Fruit fly (Drosophila melanogaster) whole organism, wandering third instar larva: ENCODE measurements around the gene scrib.
A peak's percentile ranks its signal among the peaks of the same experiment; 100 is the strongest.

Source experiments
- CG32264 ChIP-seq: fragments of 200-800 bp; sonication (Bioruptor generic); optimal IDR thresholded peaks from 2 replicates; lab custom pipeline; 2016; ENCODE audit warnings: missing biosample characterization, missing genetic modification characterization
- CG9705 ChIP-seq: fragments of 200-800 bp; sonication (Bioruptor generic); optimal IDR thresholded peaks from 2 replicates; lab custom pipeline; 2018; ENCODE audit warnings: missing biosample characterization, mild to moderate bottlenecking, missing genetic modification characterization
- CrebA ChIP-seq: fragments of 200-800 bp; sonication (Bioruptor generic); optimal IDR thresholded peaks from 2 replicates; lab custom pipeline; 2016; ENCODE audit warnings: missing biosample characterization, mild to moderate bottlenecking, missing genetic modification characterization, borderline replicate concordance
- Dfd ChIP-seq: fragments of >200 bp; optimal IDR thresholded peaks from 2 replicates; lab custom pipeline; 2017; ENCODE audit warnings: missing biosample characterization, missing genetic modification characterization
- Dif ChIP-seq: fragments of 200-275, 200-300 bp; sonication (Bioruptor generic); optimal IDR thresholded peaks from 2 replicates; lab custom pipeline; 2018; ENCODE audit warnings: missing biosample characterization, missing genetic modification characterization; ENCODE audit not compliant: partially characterized antibody
- GATAd ChIP-seq: sonication (Bioruptor generic); optimal IDR thresholded peaks from 2 replicates; lab custom pipeline; 2016; ENCODE audit warnings: missing biosample characterization, missing genetic modification characterization
- HLH106 ChIP-seq: fragments of 200-800 bp; optimal IDR thresholded peaks from 3 replicates; lab custom pipeline; 2019; ENCODE audit warnings: missing biosample characterization, mild to moderate bottlenecking, missing genetic modification characterization, moderate library complexity
- Hnf4 ChIP-seq: fragments of 200-800 bp; sonication (Bioruptor generic); optimal IDR thresholded peaks from 2 replicates; lab custom pipeline; 2016; ENCODE audit warnings: missing biosample characterization, mild to moderate bottlenecking, missing genetic modification characterization
- Jra ChIP-seq: sonication (Bioruptor generic); optimal IDR thresholded peaks from 2 replicates; lab custom pipeline; 2016; ENCODE audit warnings: missing biosample characterization, missing genetic modification characterization
- Mio ChIP-seq: sonication (Bioruptor generic); optimal IDR thresholded peaks from 2 replicates; lab custom pipeline; 2016; ENCODE audit warnings: missing biosample characterization, missing genetic modification characterization
- N ChIP-seq: fragments of >200 bp; optimal IDR thresholded peaks from 2 replicates; lab custom pipeline; 2018; ENCODE audit warnings: missing biosample characterization, missing external identifiers, missing genetic modification characterization
- OdsH ChIP-seq: fragments of 200-800 bp; sonication (Bioruptor generic); optimal IDR thresholded peaks from 2 replicates; lab custom pipeline; 2016; ENCODE audit warnings: missing biosample characterization, mild to moderate bottlenecking, missing genetic modification characterization
- Rel ChIP-seq, 2 experiments: fragments of 200-800 bp; sonication (Bioruptor generic) in 1 of 2; optimal IDR thresholded peaks; 2 replicates in 1 of 2; 3 replicates in 1 of 2; lab custom pipeline; 2016 to 2019; ENCODE audit warnings: mild to moderate bottlenecking in 2 of 2, missing biosample characterization in 2 of 2, missing genetic modification characterization in 2 of 2, moderate library complexity in 1 of 2
- Sp1 ChIP-seq: fragments of 200-800 bp; sonication (Bioruptor generic); optimal IDR thresholded peaks from 3 replicates; lab custom pipeline; 2019; ENCODE audit warnings: missing biosample characterization, mild to moderate bottlenecking, missing genetic modification characterization, moderate library complexity
- Vsx2 ChIP-seq: fragments of 200-300, 225-300 bp; sonication (Bioruptor generic); optimal IDR thresholded peaks from 2 replicates; lab custom pipeline; 2018; ENCODE audit warnings: missing biosample characterization, missing genetic modification characterization; ENCODE audit not compliant: partially characterized antibody
- br ChIP-seq: fragments of 200-800 bp; sonication (Bioruptor generic); optimal IDR thresholded peaks from 2 replicates; lab custom pipeline; 2016; ENCODE audit warnings: missing biosample characterization, missing genetic modification characterization
- brk ChIP-seq: fragments of 200-800 bp; sonication (Bioruptor generic); optimal IDR thresholded peaks from 2 replicates; lab custom pipeline; 2016; ENCODE audit warnings: missing biosample characterization, mild to moderate bottlenecking, missing genetic modification characterization
- dmrt93B ChIP-seq: fragments of 200-800 bp; sonication (Bioruptor generic); optimal IDR thresholded peaks from 2 replicates; lab custom pipeline; 2018; ENCODE audit warnings: missing biosample characterization, mild to moderate bottlenecking, missing genetic modification characterization
- dsf ChIP-seq: sonication (Bioruptor generic); optimal IDR thresholded peaks from 2 replicates; lab custom pipeline; 2016; ENCODE audit warnings: missing biosample characterization, missing genetic modification characterization, borderline replicate concordance
- ey ChIP-seq: fragments of 200-800 bp; sonication (Bioruptor generic); optimal IDR thresholded peaks from 2 replicates; lab custom pipeline; 2016; ENCODE audit warnings: missing biosample characterization, missing genetic modification characterization
- foxo ChIP-seq, 2 experiments: fragments of 200-800 bp; sonication (Bioruptor generic); optimal IDR thresholded peaks; 2 replicates in 1 of 2; 3 replicates in 1 of 2; lab custom pipeline; 2016 to 2017; ENCODE audit warnings: missing biosample characterization in 2 of 2, missing genetic modification characterization in 2 of 2
- fru ChIP-seq: fragments of 200-800 bp; sonication (Bioruptor generic); optimal IDR thresholded peaks from 3 replicates; lab custom pipeline; 2016; ENCODE audit warnings: missing biosample characterization, mild to moderate bottlenecking, missing genetic modification characterization
- h ChIP-seq: fragments of 200-800 bp; sonication (Bioruptor generic); optimal IDR thresholded peaks from 3 replicates; lab custom pipeline; 2016; ENCODE audit warnings: missing biosample characterization, mild to moderate bottlenecking, missing genetic modification characterization
- jim ChIP-seq: fragments of 175-275, 200-325 bp; sonication (Bioruptor generic); optimal IDR thresholded peaks from 2 replicates; lab custom pipeline; 2016; ENCODE audit warnings: missing biosample characterization, mild to moderate bottlenecking, missing genetic modification characterization
- pan ChIP-seq: fragments of >200 bp; optimal IDR thresholded peaks from 2 replicates; lab custom pipeline; 2017
- psq ChIP-seq: fragments of 200-800 bp; sonication (Bioruptor generic); optimal IDR thresholded peaks from 3 replicates; lab custom pipeline; 2017; ENCODE audit warnings: missing biosample characterization, mild to moderate bottlenecking, missing genetic modification characterization, moderate library complexity
- rgr ChIP-seq: fragments of 200-800 bp; sonication (Bioruptor generic); optimal IDR thresholded peaks from 3 replicates; lab custom pipeline; 2016; ENCODE audit warnings: missing biosample characterization, mild to moderate bottlenecking, missing genetic modification characterization
- sage ChIP-seq: fragments of 200-800 bp; sonication (Bioruptor generic); optimal IDR thresholded peaks from 2 replicates; lab custom pipeline; 2016; ENCODE audit warnings: missing biosample characterization, mild to moderate bottlenecking, missing genetic modification characterization
- sv ChIP-seq: fragments of 200-800 bp; sonication (Bioruptor generic); optimal IDR thresholded peaks from 3 replicates; lab custom pipeline; 2016; ENCODE audit warnings: missing biosample characterization, missing genetic modification characterization
- tai ChIP-seq: sonication (Bioruptor generic); optimal IDR thresholded peaks from 2 replicates; lab custom pipeline; 2016; ENCODE audit warnings: missing biosample characterization, missing genetic modification characterization
- usp ChIP-seq: fragments of >200 bp; optimal IDR thresholded peaks from 2 replicates; lab custom pipeline; 2017; ENCODE audit warnings: missing biosample characterization, missing genetic modification characterization
- woc ChIP-seq: sonication (Bioruptor generic); optimal IDR thresholded peaks from 2 replicates; lab custom pipeline; 2016; ENCODE audit warnings: missing biosample characterization, mild to moderate bottlenecking, missing genetic modification characterization

Gene scrib

DNA sequence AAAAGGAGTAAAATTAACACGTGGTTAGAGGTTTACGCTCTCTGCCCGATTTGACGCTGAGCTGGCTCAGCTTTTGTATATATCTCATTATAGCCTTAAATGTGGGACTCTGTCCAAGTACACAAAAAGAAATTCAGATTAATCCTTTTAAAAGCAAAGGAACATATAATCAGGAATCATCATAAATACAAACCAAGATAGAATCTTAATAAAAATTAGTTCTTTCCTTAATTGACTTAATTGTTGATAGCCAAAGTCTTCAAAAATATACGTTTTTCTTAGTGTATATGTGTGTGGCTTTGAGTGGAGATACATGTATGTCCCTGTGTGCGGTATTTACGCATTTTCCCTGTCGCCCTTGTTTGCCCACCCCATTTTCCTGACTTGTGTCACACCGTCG lies 41.9 kb upstream of the scrib start:
- peak; percentile 1 for TF ChIP-seq HLH106 (tag; lab: Kevin White, UChicago)
- no peak for TF ChIP-seq dmrt93B (GFP tag; lab: Kevin White, UChicago)

DNA sequence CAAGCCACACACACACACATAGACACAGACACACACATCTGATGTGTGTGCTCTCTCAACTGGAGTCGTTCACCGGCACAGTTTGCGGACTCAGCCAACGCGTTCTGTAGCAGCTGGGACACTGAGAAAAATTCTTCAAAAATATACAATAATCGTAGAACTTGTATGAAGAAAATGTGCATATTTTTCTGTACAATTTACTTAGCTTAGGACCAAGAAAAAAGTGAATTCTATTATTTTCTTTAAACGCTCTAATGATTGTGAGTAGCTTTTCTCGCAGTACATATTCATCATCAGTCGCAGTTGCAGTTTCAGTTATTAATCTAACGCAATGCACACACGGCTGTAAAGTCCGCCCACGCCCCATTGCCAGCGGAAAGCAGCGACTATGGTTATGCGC lies 39.8 kb upstream of the scrib start:
- TF ChIP-seq brk (GFP tag; lab: Kevin White, UChicago) (no peak), foxo (GFP tag; optimal IDR thresholded peaks at IDR 0.05; lab: Kevin White, UChicago) (peak in 1 of 2 experiments; percentile 38), N (GFP tag; lab: Kevin White, UChicago) (no peak), woc (no peak), usp (GFP tag; lab: Kevin White, UChicago) (no peak), fru (peak; percentile 36), HLH106 (tag; lab: Kevin White, UChicago) (peak; percentile 1), Vsx2 (GFP tag; lab: Kevin White, UChicago) (no peak), Jra (GFP tag; lab: Kevin White, UChicago) (no peak), rgr (no peak), tai (GFP tag; lab: Kevin White, UChicago) (no peak), CrebA (GFP tag; lab: Kevin White, UChicago) (no peak), Dfd (GFP tag; lab: Kevin White, UChicago) (no peak), h (GFP tag; lab: Kevin White, UChicago) (peak; percentile 35), OdsH (no peak), jim (GFP tag; lab: Kevin White, UChicago) (no peak)

DNA sequence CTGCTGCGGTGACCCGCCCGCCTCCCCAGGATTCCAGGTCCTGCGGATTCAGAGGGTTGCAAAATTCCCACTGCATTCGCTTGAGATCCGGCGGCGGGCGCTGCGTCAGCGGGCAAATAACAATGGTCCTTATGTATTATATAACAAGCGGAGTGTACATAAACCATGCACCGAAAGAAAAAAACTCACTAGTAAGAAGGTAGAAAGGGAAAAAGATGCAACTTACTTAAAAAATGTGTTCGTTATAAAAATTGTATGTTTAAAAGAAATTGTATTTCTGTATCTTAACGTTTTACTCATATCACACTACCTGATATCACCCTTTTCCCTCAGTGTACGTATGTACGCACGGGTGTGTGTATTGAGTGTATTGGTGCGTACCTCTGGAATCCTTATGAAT lies 37.0 kb upstream of the scrib start:
- TF ChIP-seq woc (peak; percentile 69), CG9705 (peak; percentile 67), fru (peak; percentile 85), CrebA (GFP tag; lab: Kevin White, UChicago) (no peak), Rel (GFP tag; optimal IDR thresholded peaks at IDR 0.05; lab: Kevin White, UChicago) (no peak), Rel (tag; optimal IDR thresholded peaks at IDR 0.05; lab: Kevin White, UChicago) (peak; percentile 48), sage (peak; percentile 54), OdsH (peak; percentile 77), pan (lab: Kevin White, UChicago) (no peak), HLH106 (tag; lab: Kevin White, UChicago) (peak; percentile 83), dmrt93B (GFP tag; lab: Kevin White, UChicago) (peak; percentile 66), h (GFP tag; lab: Kevin White, UChicago) (peak; percentile 87), Sp1 (GFP tag; lab: Kevin White, UChicago) (peak; percentile 86), Mio (peak; percentile 9), Hnf4 (GFP tag; lab: Kevin White, UChicago) (peak; percentile 78), psq (GFP tag; lab: Kevin White, UChicago) (peak; percentile 69), brk (GFP tag; lab: Kevin White, UChicago) (peak; percentile 72), ey (GFP tag; lab: Kevin White, UChicago) (peak; percentile 83), Jra (GFP tag; lab: Kevin White, UChicago) (peak; percentile 55), Dif (GFP tag; lab: Kevin White, UChicago) (no peak), br (peak; percentile 79), Vsx2 (GFP tag; lab: Kevin White, UChicago) (no peak), tai (GFP tag; lab: Kevin White, UChicago) (peak; percentile 68), CG32264 (GFP tag; lab: Kevin White, UChicago) (peak; percentile 44), Dfd (GFP tag; lab: Kevin White, UChicago) (no peak), rgr (peak; percentile 85), dsf (no peak), sv (GFP tag; lab: Kevin White, UChicago) (no peak), foxo (GFP tag; optimal IDR thresholded peaks at IDR 0.05; lab: Kevin White, UChicago) (peak in 1 of 2 experiments; percentile 87)

DNA sequence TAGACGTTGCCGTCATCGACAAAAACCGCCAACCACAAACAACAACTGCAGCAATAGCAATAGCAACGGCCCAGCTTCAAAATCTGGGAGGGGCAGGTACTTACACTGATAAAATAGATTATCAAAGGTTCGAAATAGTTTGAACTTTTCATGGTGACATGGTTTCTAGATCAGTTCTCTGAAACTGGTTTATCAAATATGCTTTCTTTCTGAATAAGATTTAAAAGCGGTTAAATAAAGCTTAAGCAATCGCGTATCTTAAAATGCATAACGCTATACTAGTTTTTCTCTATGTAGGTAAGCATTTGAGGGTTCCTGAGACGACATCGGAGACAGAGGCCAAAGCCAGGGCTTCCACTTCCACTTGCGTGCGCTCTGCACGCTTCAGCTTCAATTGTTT lies 35.8 kb upstream of the scrib start:
- TF ChIP-seq pan (lab: Kevin White, UChicago) = no peak
- no peak for TF ChIP-seq GATAd (GFP tag; lab: Kevin White, UChicago)
- TF ChIP-seq, all 38 proteins: peak for 0

DNA sequence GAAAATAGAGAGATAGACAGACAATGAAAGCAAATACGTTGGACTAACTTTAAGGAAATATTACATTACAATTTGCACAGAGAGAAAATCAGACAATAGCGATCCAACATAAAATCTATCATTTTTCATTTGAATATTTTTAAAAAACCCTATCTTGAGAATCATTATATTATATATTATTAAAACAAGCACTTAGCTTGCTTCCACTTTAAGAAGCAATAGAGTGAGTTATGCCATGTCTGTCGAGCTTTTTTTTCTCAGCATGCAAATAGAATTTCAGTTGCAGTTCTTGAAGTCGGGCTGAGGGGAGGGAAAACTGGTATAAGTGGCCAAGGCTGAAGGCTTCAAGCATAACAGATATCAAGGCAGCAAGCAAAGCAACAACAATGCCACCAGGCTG lies 34.1 kb upstream of the scrib start:
- no peak for TF ChIP-seq CG9705
- no peak for TF ChIP-seq Dfd (GFP tag; lab: Kevin White, UChicago)
- TF ChIP-seq brk (GFP tag; lab: Kevin White, UChicago) = no peak
- TF ChIP-seq woc = no peak
- TF ChIP-seq sage = no peak
- no peak for TF ChIP-seq jim (GFP tag; lab: Kevin White, UChicago)
- TF ChIP-seq dmrt93B (GFP tag; lab: Kevin White, UChicago) = no peak
- no peak for TF ChIP-seq fru
- TF ChIP-seq pan (lab: Kevin White, UChicago) = no peak
- TF ChIP-seq, all 38 proteins: peak for 0
